Fruit fly (Drosophila melanogaster) whole organism, embryonic: ENCODE results near the gene CG1309.
A peak's percentile ranks its signal among the peaks of the same experiment; 100 is the strongest.

ENCODE experiments used
- ATbp ChIP-seq: fragments of 200-800 bp; sonication (Bioruptor generic); optimal IDR thresholded peaks from 2 replicates; lab custom pipeline; 2017; ENCODE audit warnings: missing biosample characterization, mild to moderate bottlenecking, missing genetic modification characterization, missing genetic modification reagents
- Asciz ChIP-seq: fragments of 200-800 bp; sonication (Bioruptor generic); optimal IDR thresholded peaks from 2 replicates; lab custom pipeline; 2017; ENCODE audit warnings: missing biosample characterization, mild to moderate bottlenecking, missing genetic modification characterization, missing genetic modification reagents
- Blimp-1 ChIP-seq: fragments of 200-800 bp; sonication (Bioruptor generic); optimal IDR thresholded peaks from 3 replicates; lab custom pipeline; 2018; ENCODE audit warnings: missing biosample characterization, missing genetic modification characterization, mild to moderate bottlenecking, moderate library complexity, missing genetic modification reagents
- CG11247 ChIP-seq: fragments of 200-800 bp; sonication (Bioruptor generic); IDR thresholded peaks from 2 replicates; pipeline ENCODE4 v1.3.6; 2022; ENCODE audit warnings: missing biosample characterization, missing genetic modification characterization
- CG11560 ChIP-seq: fragments of 200-800 bp; sonication (Bioruptor generic); IDR thresholded peaks from 3 replicates; pipeline ENCODE4 v1.3.6; 2022; ENCODE audit warnings: missing biosample characterization, missing genetic modification characterization
- CG11696 ChIP-seq: fragments of 200-800 bp; sonication (Bioruptor generic); IDR thresholded peaks from 2 replicates; pipeline ENCODE4 v1.3.6; 2022; ENCODE audit warnings: missing biosample characterization, missing genetic modification characterization
- CG11723 ChIP-seq: fragments of 200-800 bp; sonication (Bioruptor generic); optimal IDR thresholded peaks from 2 replicates; lab custom pipeline; 2017; ENCODE audit warnings: missing biosample characterization, mild to moderate bottlenecking, missing genetic modification characterization
- CG12071 ChIP-seq: fragments of 200-800 bp; sonication (Bioruptor generic); optimal IDR thresholded peaks from 3 replicates; lab custom pipeline; 2018; ENCODE audit warnings: missing biosample characterization, mild to moderate bottlenecking, missing genetic modification characterization
- CG14014 ChIP-seq: fragments of 200-800 bp; sonication (Bioruptor generic); IDR thresholded peaks from 2 replicates; pipeline ENCODE4 v1.3.6; 2022; ENCODE audit warnings: missing biosample characterization, missing genetic modification characterization
- CG14667 ChIP-seq: fragments of 200-800 bp; sonication (Bioruptor generic); IDR thresholded peaks from 2 replicates; pipeline ENCODE4 v1.3.6; 2022; ENCODE audit warnings: missing biosample characterization, missing genetic modification characterization
- CG1603 ChIP-seq: fragments of 200-800 bp; sonication (Bioruptor generic); optimal IDR thresholded peaks from 2 replicates; lab custom pipeline; 2019; ENCODE audit warnings: missing biosample characterization, mild to moderate bottlenecking, missing genetic modification characterization, moderate library complexity
- CG31224 ChIP-seq: fragments of 200-800 bp; sonication (Bioruptor generic); IDR thresholded peaks from 2 replicates; pipeline ENCODE4 v1.3.6; 2022; ENCODE audit warnings: missing biosample characterization, missing genetic modification characterization
- CG3407 ChIP-seq: fragments of 200-800 bp; sonication (Bioruptor generic); optimal IDR thresholded peaks from 2 replicates; lab custom pipeline; 2018; ENCODE audit warnings: missing biosample characterization, mild to moderate bottlenecking, missing genetic modification characterization
- CG34376 ChIP-seq: fragments of 200-800 bp; sonication (Bioruptor generic); optimal IDR thresholded peaks from 2 replicates; lab custom pipeline; 2018; ENCODE audit warnings: missing biosample characterization, mild to moderate bottlenecking, missing genetic modification characterization
- CG3847 ChIP-seq: fragments of 200-800 bp; sonication (Bioruptor generic); IDR thresholded peaks from 2 replicates; pipeline ENCODE4 v1.3.6; 2022; ENCODE audit warnings: missing biosample characterization, missing genetic modification characterization
- CG43689 ChIP-seq: fragments of 200-800 bp; sonication (Bioruptor generic); IDR thresholded peaks from 2 replicates; pipeline ENCODE4 v1.3.6; 2022; ENCODE audit warnings: missing biosample characterization, missing genetic modification characterization
- CG4707 ChIP-seq: fragments of 200-800 bp; sonication (Bioruptor generic); optimal IDR thresholded peaks from 2 replicates; lab custom pipeline; 2018; ENCODE audit warnings: missing biosample characterization, mild to moderate bottlenecking, missing genetic modification characterization, moderate library complexity
- CG6765 ChIP-seq: fragments of 200-800 bp; sonication (Bioruptor generic); optimal IDR thresholded peaks from 3 replicates; lab custom pipeline; 2017; ENCODE audit warnings: missing biosample characterization, mild to moderate bottlenecking, missing genetic modification characterization
- CG6813 ChIP-seq: fragments of 200-800 bp; sonication (Bioruptor generic); optimal IDR thresholded peaks from 2 replicates; lab custom pipeline; 2017; ENCODE audit warnings: missing biosample characterization, missing genetic modification characterization, mild to moderate bottlenecking, moderate library complexity, missing genetic modification reagents
- CG8359 ChIP-seq: fragments of 200-800 bp; sonication (Bioruptor generic); optimal IDR thresholded peaks from 2 replicates; lab custom pipeline; 2017; ENCODE audit warnings: missing biosample characterization, mild to moderate bottlenecking, missing genetic modification characterization, borderline replicate concordance
- CG9876 ChIP-seq: fragments of 200-800 bp; sonication (Bioruptor generic); optimal IDR thresholded peaks from 2 replicates; lab custom pipeline; 2016; ENCODE audit warnings: missing biosample characterization, missing genetic modification characterization
- Drgx ChIP-seq: fragments of 200-800 bp; sonication (Bioruptor generic); IDR thresholded peaks from 2 replicates; pipeline ENCODE4 v1.3.6; 2022; ENCODE audit warnings: missing biosample characterization, missing genetic modification characterization
- Hey ChIP-seq: fragments of 200-800 bp; sonication (Bioruptor generic); optimal IDR thresholded peaks from 3 replicates; lab custom pipeline; 2018; ENCODE audit warnings: missing biosample characterization, mild to moderate bottlenecking, missing genetic modification characterization
- Hr78 ChIP-seq, 2 experiments: fragments of 200-800 bp in 1 of 2; fragments of >200 bp in 1 of 2; sonication (Bioruptor generic) in 1 of 2; optimal IDR thresholded peaks; 2 replicates each; lab custom pipeline; 2017 to 2019; ENCODE audit warnings: missing biosample characterization in 2 of 2, missing genetic modification characterization in 2 of 2, mild to moderate bottlenecking in 1 of 2, moderate library complexity in 1 of 2
- MBD-R2 ChIP-seq: fragments of 200-800 bp; sonication (Bioruptor generic); IDR thresholded peaks from 2 replicates; pipeline ENCODE4 v1.3.6; 2022; ENCODE audit warnings: missing biosample characterization, missing genetic modification characterization
- MTF-1 ChIP-seq: fragments of 200-800 bp; sonication (Bioruptor generic); optimal IDR thresholded peaks from 2 replicates; lab custom pipeline; 2018; ENCODE audit warnings: missing biosample characterization, mild to moderate bottlenecking, missing genetic modification characterization, borderline replicate concordance
- Ptx1 ChIP-seq: fragments of 200-800 bp; sonication (Bioruptor generic); IDR thresholded peaks from 2 replicates; pipeline ENCODE4 v1.3.6; 2022; ENCODE audit warnings: missing biosample characterization, missing genetic modification characterization
- Sox100B ChIP-seq: fragments of 200-800 bp; sonication (Bioruptor generic); optimal IDR thresholded peaks from 3 replicates; lab custom pipeline; 2018; ENCODE audit warnings: missing biosample characterization, mild to moderate bottlenecking, missing genetic modification characterization
- Xrp1 ChIP-seq: fragments of 200-800 bp; sonication (Bioruptor generic); IDR thresholded peaks from 2 replicates; pipeline ENCODE4 v1.3.6; 2022; ENCODE audit warnings: missing biosample characterization, missing genetic modification characterization
- ara ChIP-seq: fragments of 200-800 bp; sonication (Bioruptor generic); IDR thresholded peaks from 2 replicates; pipeline ENCODE4 v1.3.6; 2022; ENCODE audit warnings: missing biosample characterization, missing genetic modification characterization
- bsh ChIP-seq, 2 experiments: fragments of 200-800 bp; sonication (Bioruptor generic); optimal IDR thresholded peaks; 2 replicates each; lab custom pipeline; 2017 to 2018; ENCODE audit warnings: mild to moderate bottlenecking in 2 of 2, missing biosample characterization in 2 of 2, missing genetic modification characterization in 2 of 2, moderate library complexity in 1 of 2
- caup ChIP-seq: fragments of 200-800 bp; sonication (Bioruptor generic); optimal IDR thresholded peaks from 3 replicates; lab custom pipeline; 2017; ENCODE audit warnings: missing biosample characterization, mild to moderate bottlenecking, missing genetic modification characterization, moderate library complexity; ENCODE audit not compliant: severe bottlenecking
- ci ChIP-seq: fragments of 200-800 bp; sonication (Bioruptor generic); IDR thresholded peaks from 3 replicates; pipeline ENCODE4 v1.3.6; 2022; ENCODE audit warnings: missing biosample characterization, missing genetic modification characterization
- dm ChIP-seq: fragments of 200-800 bp; sonication (Bioruptor generic); optimal IDR thresholded peaks from 3 replicates; lab custom pipeline; 2016; ENCODE audit warnings: missing biosample characterization, missing genetic modification characterization
- dmrt11E ChIP-seq: fragments of 200-800 bp; sonication (Bioruptor generic); optimal IDR thresholded peaks from 3 replicates; lab custom pipeline; 2018; ENCODE audit warnings: missing biosample characterization, mild to moderate bottlenecking, missing genetic modification characterization, moderate library complexity
- esg ChIP-seq: fragments of 200-800 bp; sonication (Bioruptor generic); conservative IDR thresholded peaks from 2 replicates; pipeline ENCODE4 v1.3.6; 2022; ENCODE audit warnings: missing biosample characterization, missing genetic modification characterization
- exex ChIP-seq: fragments of 200-800 bp; sonication (Bioruptor generic); optimal IDR thresholded peaks from 4 replicates; lab custom pipeline; 2018; ENCODE audit warnings: missing biosample characterization, mild to moderate bottlenecking, missing genetic modification characterization, moderate library complexity
- fd64A ChIP-seq: fragments of 200-800 bp; sonication (Bioruptor generic); optimal IDR thresholded peaks from 3 replicates; lab custom pipeline; 2018; ENCODE audit warnings: missing biosample characterization, mild to moderate bottlenecking, missing genetic modification characterization
- gce ChIP-seq: fragments of 200-800 bp; sonication (Bioruptor generic); IDR thresholded peaks from 3 replicates; pipeline ENCODE4 v1.3.6; 2022; ENCODE audit warnings: missing biosample characterization, missing genetic modification characterization
- grn ChIP-seq: fragments of 200-800 bp; sonication (Bioruptor generic); optimal IDR thresholded peaks from 3 replicates; lab custom pipeline; 2017; ENCODE audit warnings: missing biosample characterization, missing genetic modification characterization
- ken ChIP-seq: fragments of 200-800 bp; sonication (Bioruptor generic); IDR thresholded peaks from 3 replicates; pipeline ENCODE4 v1.3.6; 2022; ENCODE audit warnings: missing biosample characterization, missing genetic modification characterization
- mirr ChIP-seq: fragments of 200-800 bp; sonication (Bioruptor generic); optimal IDR thresholded peaks from 3 replicates; lab custom pipeline; 2018; ENCODE audit warnings: missing biosample characterization, mild to moderate bottlenecking, missing genetic modification characterization
- sens ChIP-seq: fragments of 200-800 bp; sonication (Bioruptor generic); peaks from one replicate; lab custom pipeline; 2016; ENCODE audit warnings: missing biosample characterization, missing genetic modification characterization
- sens-2 ChIP-seq: fragments of 200-800 bp; sonication (Bioruptor generic); IDR thresholded peaks from 2 replicates; pipeline ENCODE4 v1.3.6; 2022; ENCODE audit warnings: missing biosample characterization, missing genetic modification characterization
- sisA ChIP-seq: fragments of 200-800 bp; sonication (Bioruptor generic); IDR thresholded peaks from 2 replicates; pipeline ENCODE4 v1.3.6; 2022; ENCODE audit warnings: missing biosample characterization, missing genetic modification characterization
- tgo ChIP-seq: fragments of 200-800 bp; sonication (Bioruptor generic); IDR thresholded peaks from 3 replicates; pipeline ENCODE4 v1.3.6; 2022; ENCODE audit warnings: missing biosample characterization, missing genetic modification characterization
- toy ChIP-seq: fragments of 200-800 bp; sonication (Bioruptor generic); IDR thresholded peaks from 2 replicates; pipeline ENCODE4 v1.3.6; 2022; ENCODE audit warnings: missing biosample characterization, missing genetic modification characterization
- zen ChIP-seq: fragments of 200-800 bp; sonication (Bioruptor generic); optimal IDR thresholded peaks from 3 replicates; lab custom pipeline; 2018; ENCODE audit warnings: missing biosample characterization, mild to moderate bottlenecking, missing genetic modification characterization, moderate library complexity

The CG1309 gene

dm6 chr3L:4219291-4220228 is 39.7 kb upstream of the CG1309 start (continued):
- TF ChIP-seq Drgx, result peak; percentile 28; the same call in 1 of the 2 replicates
- no peak for TF ChIP-seq gce (GFP tag; lab: Robert Waterston, UW)
- TF ChIP-seq exex (tag; lab: Kevin White, UChicago), result peak; percentile 99
- no peak for TF ChIP-seq esg (GFP tag; lab: Robert Waterston, UW)
- no peak for TF ChIP-seq ken
- TF ChIP-seq sens-2 (GFP tag; lab: Robert Waterston, UW), result 0 out of 2 replicates have a peak, but pooled peaks have one; percentile 11
- no peak for TF ChIP-seq CG11247
- peak; percentile 20 for TF ChIP-seq fd64A (GFP tag; lab: Kevin White, UChicago)
- TF ChIP-seq caup (GFP tag; lab: Kevin White, UChicago), result no peak
- TF ChIP-seq CG6765 (GFP tag; lab: Kevin White, UChicago), result no peak
- TF ChIP-seq CG9876 (GFP tag; lab: Kevin White, UChicago), result no peak
- TF ChIP-seq dm (GFP tag; lab: Kevin White, UChicago), result peak; percentile 15
- TF ChIP-seq CG34376 (GFP tag; lab: Kevin White, UChicago), result peak; percentile 88
- no peak for TF ChIP-seq CG11696 (GFP tag; lab: Robert Waterston, UW)
- TF ChIP-seq Hr78 (GFP tag; optimal IDR thresholded peaks at IDR 0.05; lab: Kevin White, UChicago), result peak in 1 of 2 experiments; percentile 95
- 0 out of 2 replicates have a peak, but pooled peaks have one; percentile 17 for TF ChIP-seq toy (GFP tag; lab: Robert Waterston, UW)
- TF ChIP-seq CG14667 (GFP tag; lab: Robert Waterston, UW), result no peak
- 0 out of 2 replicates have a peak, but pooled peaks have one; percentile 24 for TF ChIP-seq ara (GFP tag; lab: Robert Waterston, UW)
- peak; percentile 70 for TF ChIP-seq Hey (tag; lab: Kevin White, UChicago)
- no peak for TF ChIP-seq CG31224 (GFP tag; lab: Robert Waterston, UW)
- no peak for TF ChIP-seq Ptx1 (GFP tag; lab: Robert Waterston, UW)
- TF ChIP-seq tgo (GFP tag; lab: Robert Waterston, UW), result no peak
- 0 out of 2 replicates have a peak, but pooled peaks have one; percentile 11 for TF ChIP-seq MBD-R2 (GFP tag; lab: Robert Waterston, UW)
- peak; percentile 33 for TF ChIP-seq CG12071 (GFP tag; lab: Kevin White, UChicago)
- no peak for TF ChIP-seq zen
- TF ChIP-seq mirr, result peak; percentile 84
- TF ChIP-seq grn (GFP tag; lab: Kevin White, UChicago), result peak; percentile 99
- TF ChIP-seq CG3847, result no peak
- TF ChIP-seq CG43689 (GFP tag; lab: Robert Waterston, UW), result no peak

DNA sequence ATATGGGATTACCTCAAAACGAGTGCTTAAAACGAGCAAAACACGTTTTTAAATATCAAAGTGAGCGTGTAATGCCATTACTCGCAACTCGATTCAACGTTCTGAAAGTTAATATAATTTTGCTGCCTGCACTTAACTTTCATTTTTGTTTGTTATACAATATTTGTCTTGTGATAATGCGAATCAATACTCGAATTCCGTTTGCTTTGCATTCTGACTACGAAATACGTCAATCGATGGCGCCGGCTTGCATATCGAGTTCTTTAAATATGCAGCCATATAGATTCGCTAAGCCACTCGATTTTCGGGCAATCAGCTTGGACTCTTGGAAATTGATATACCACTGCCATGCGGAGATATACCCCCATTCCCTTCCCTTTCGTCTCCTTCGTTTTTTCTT is 38.6 kb upstream of the CG1309 start:
- TF ChIP-seq MTF-1 (GFP tag; lab: Kevin White, UChicago) (peak; percentile 10), CG4707 (peak; percentile 3), Xrp1 (0 out of 2 replicates have a peak, but pooled peaks have one; percentile 13), sisA (no peak), CG11723 (GFP tag; lab: Kevin White, UChicago) (no peak), CG1603 (tag; lab: Kevin White, UChicago) (peak; percentile 38), Blimp-1 (GFP tag; lab: Kevin White, UChicago) (peak; percentile 2), CG8359 (GFP tag; lab: Kevin White, UChicago) (peak; percentile 26), sens (GFP tag; lab: Kevin White, UChicago) (peak; percentile 40), Sox100B (GFP tag; lab: Kevin White, UChicago) (peak; percentile 22), dmrt11E (peak; percentile 26), CG11560 (tag; lab: Robert Waterston, UW) (no peak), CG3407 (GFP tag; lab: Kevin White, UChicago) (peak; percentile 8), CG14014 (GFP tag; lab: Robert Waterston, UW) (no peak), ATbp (GFP tag; lab: Kevin White, UChicago) (peak; percentile 46), bsh (GFP tag; optimal IDR thresholded peaks at IDR 0.05; lab: Kevin White, UChicago) (peak in 1 of 2 experiments; percentile 21), ci (0 out of 3 replicates have a peak, but pooled peaks have one; percentile 46), CG6813 (GFP tag; lab: Kevin White, UChicago) (peak; percentile 15), Asciz (GFP tag; lab: Kevin White, UChicago) (peak; percentile 50)
